Worm (Caenorhabditis elegans) whole organism, L2 larva: Measurements from ENCODE around the gene F47B8.8.
A peak's percentile ranks its signal among the peaks of the same experiment; 100 is the strongest.

ENCODE experiments used
- C34F6.9 ChIP-seq: fragments of 150-350 bp; optimal IDR thresholded peaks from 2 replicates; lab custom pipeline; 2014; ENCODE audit warnings: missing biosample characterization, missing genetic modification characterization
- F13H6.1 ChIP-seq: sonication (generic microtip); optimal IDR thresholded peaks from 2 replicates; lab custom pipeline; 2016; ENCODE audit warnings: missing genetic modification characterization, missing compliant biosample characterization
- R02D3.7 ChIP-seq: fragments of 150-350 bp; optimal IDR thresholded peaks from 2 replicates; lab custom pipeline; 2014; ENCODE audit warnings: missing biosample characterization, missing genetic modification characterization
- Y55F3AM.14 ChIP-seq: fragments of 200-800 bp; sonication (Bioruptor generic); optimal IDR thresholded peaks from 2 replicates; lab custom pipeline; 2018; ENCODE audit warnings: mild to moderate bottlenecking, missing genetic modification characterization, missing compliant biosample characterization
- ZK546.5 ChIP-seq: sonication (generic microtip); optimal IDR thresholded peaks from 2 replicates; lab custom pipeline; 2017; ENCODE audit warnings: missing biosample characterization, missing genetic modification characterization
- alr-1 ChIP-seq: fragments of 150-350 bp; optimal IDR thresholded peaks from 2 replicates; lab custom pipeline; 2014; ENCODE audit warnings: missing biosample characterization, missing genetic modification characterization
- aly-2 ChIP-seq: fragments of 150-350 bp; optimal IDR thresholded peaks from 2 replicates; lab custom pipeline; 2014; ENCODE audit warnings: missing biosample characterization, missing genetic modification characterization
- ama-1 ChIP-seq: fragments of 150-350 bp; optimal IDR thresholded peaks from 2 replicates; lab custom pipeline; 2018; ENCODE audit warnings: inconsistent platforms
- blmp-1 ChIP-seq: sonication (generic microtip); optimal IDR thresholded peaks from 2 replicates; lab custom pipeline; 2017; ENCODE audit warnings: missing genetic modification characterization, mild to moderate bottlenecking, missing compliant biosample characterization, antibody characterized with exemption, moderate library complexity; ENCODE audit not compliant: insufficient read depth
- ceh-16 ChIP-seq: fragments of 150-350 bp; optimal IDR thresholded peaks from 2 replicates; lab custom pipeline; 2014; ENCODE audit warnings: missing biosample characterization, missing genetic modification characterization
- ceh-82 ChIP-seq: fragments of 150-350 bp; optimal IDR thresholded peaks from 2 replicates; lab custom pipeline; 2014; ENCODE audit warnings: missing biosample characterization, missing genetic modification characterization
- crh-2 ChIP-seq: sonication (generic microtip); optimal IDR thresholded peaks from 2 replicates; lab custom pipeline; 2017; ENCODE audit warnings: missing biosample characterization, missing genetic modification characterization
- dmd-4 ChIP-seq: sonication (generic microtip); optimal IDR thresholded peaks from 2 replicates; lab custom pipeline; 2017; ENCODE audit warnings: missing biosample characterization, missing genetic modification characterization
- egl-27 ChIP-seq: sonication (generic microtip); optimal IDR thresholded peaks from 3 replicates; lab custom pipeline; 2017; ENCODE audit warnings: missing biosample characterization, missing genetic modification reagents, missing genetic modification characterization
- elt-1 ChIP-seq: fragments of 150-350 bp; optimal IDR thresholded peaks from 2 replicates; lab custom pipeline; 2014; ENCODE audit warnings: missing biosample characterization, missing genetic modification characterization
- elt-3 ChIP-seq: sonication (generic microtip); optimal IDR thresholded peaks from 2 replicates; lab custom pipeline; 2017; ENCODE audit warnings: missing biosample characterization, missing genetic modification characterization
- fos-1 ChIP-seq: fragments of 150-350 bp; optimal IDR thresholded peaks from 2 replicates; lab custom pipeline; 2014; ENCODE audit warnings: missing biosample characterization, missing genetic modification characterization
- gmeb-1 ChIP-seq: fragments of 150-350 bp; optimal IDR thresholded peaks from 2 replicates; lab custom pipeline; 2014; ENCODE audit warnings: missing biosample characterization, missing genetic modification characterization
- lin-11 ChIP-seq: fragments of 150-350 bp; sonication (generic microtip); optimal IDR thresholded peaks from 2 replicates; lab custom pipeline; 2014; ENCODE audit warnings: missing biosample characterization, missing genetic modification characterization, inconsistent platforms, mixed read lengths
- lin-13 ChIP-seq: fragments of 150-350 bp; optimal IDR thresholded peaks from 2 replicates; lab custom pipeline; 2014; ENCODE audit warnings: missing biosample characterization, missing genetic modification reagents, missing genetic modification characterization
- lin-39 ChIP-seq: fragments of 150-350 bp; optimal IDR thresholded peaks from 2 replicates; lab custom pipeline; 2014; ENCODE audit warnings: missing biosample characterization, missing genetic modification reagents, missing genetic modification characterization
- lsy-2 ChIP-seq, 2 experiments: fragments of 150-350 bp in 1 of 2; sonication (generic microtip) in 1 of 2; optimal IDR thresholded peaks; 2 replicates each; lab custom pipeline; 2014 to 2017; ENCODE audit warnings: missing biosample characterization in 2 of 2, missing genetic modification characterization in 2 of 2
- mab-5 ChIP-seq: fragments of 150-350 bp; optimal IDR thresholded peaks from 2 replicates; lab custom pipeline; 2014; ENCODE audit warnings: missing biosample characterization, missing genetic modification characterization
- mbf-1 ChIP-seq: sonication (generic microtip); optimal IDR thresholded peaks from 2 replicates; lab custom pipeline; 2017; ENCODE audit warnings: missing biosample characterization, missing genetic modification characterization
- mdl-1 ChIP-seq, 2 experiments: fragments of 150-350 bp in 1 of 2; sonication (generic microtip) in 1 of 2; optimal IDR thresholded peaks; 2 replicates each; lab custom pipeline; 2017; ENCODE audit warnings: missing biosample characterization in 2 of 2, missing genetic modification characterization in 2 of 2
- nhr-10 ChIP-seq: sonication (generic microtip); optimal IDR thresholded peaks from 2 replicates; lab custom pipeline; 2017; ENCODE audit warnings: missing biosample characterization, missing genetic modification characterization
- nhr-11 ChIP-seq: fragments of 150-350 bp; optimal IDR thresholded peaks from 2 replicates; lab custom pipeline; 2014; ENCODE audit warnings: missing biosample characterization, missing genetic modification characterization
- nhr-12 ChIP-seq: fragments of 150-350 bp; optimal IDR thresholded peaks from 2 replicates; lab custom pipeline; 2014; ENCODE audit warnings: missing biosample characterization, missing genetic modification characterization
- nhr-129 ChIP-seq: fragments of 150-350 bp; optimal IDR thresholded peaks from 2 replicates; lab custom pipeline; 2014; ENCODE audit warnings: missing biosample characterization, missing genetic modification characterization
- nhr-21 ChIP-seq: fragments of 150-350 bp; optimal IDR thresholded peaks from 2 replicates; lab custom pipeline; 2014; ENCODE audit warnings: missing biosample characterization, missing genetic modification characterization
- nhr-23 ChIP-seq: fragments of 150-350 bp; optimal IDR thresholded peaks from 2 replicates; lab custom pipeline; 2014; ENCODE audit warnings: missing biosample characterization, missing genetic modification reagents, missing genetic modification characterization
- nhr-237 ChIP-seq: fragments of 150-350 bp; optimal IDR thresholded peaks from 2 replicates; lab custom pipeline; 2014; ENCODE audit warnings: missing biosample characterization, missing genetic modification characterization
- nhr-25 ChIP-seq: fragments of 150-350 bp; sonication (generic microtip); optimal IDR thresholded peaks from 3 replicates; lab custom pipeline; 2014; ENCODE audit warnings: missing biosample characterization, missing genetic modification characterization
- nhr-6 ChIP-seq: fragments of 150-350 bp; optimal IDR thresholded peaks from 2 replicates; lab custom pipeline; 2014; ENCODE audit warnings: missing biosample characterization, missing genetic modification characterization
- nhr-77 ChIP-seq: fragments of 150-350 bp; optimal IDR thresholded peaks from 2 replicates; lab custom pipeline; 2014; ENCODE audit warnings: missing biosample characterization, missing genetic modification characterization
- peb-1 ChIP-seq: fragments of 150-350 bp; optimal IDR thresholded peaks from 2 replicates; lab custom pipeline; 2014; ENCODE audit warnings: missing biosample characterization, missing genetic modification characterization
- sem-4 ChIP-seq: fragments of 150-350 bp; optimal IDR thresholded peaks from 2 replicates; lab custom pipeline; 2014; ENCODE audit warnings: missing biosample characterization, missing genetic modification reagents, missing genetic modification characterization
- skn-1 ChIP-seq: sonication (generic microtip); optimal IDR thresholded peaks from 2 replicates; lab custom pipeline; 2017; ENCODE audit warnings: missing biosample characterization, missing genetic modification characterization
- sma-3 ChIP-seq: sonication (generic microtip); optimal IDR thresholded peaks from 2 replicates; lab custom pipeline; 2016; ENCODE audit warnings: missing genetic modification reagents, missing genetic modification characterization, missing compliant biosample characterization
- sma-9 ChIP-seq, 2 experiments: fragments of 150-350 bp in 1 of 2; sonication (generic microtip) in 1 of 2; optimal IDR thresholded peaks; 2 replicates each; lab custom pipeline; 2014 to 2016; ENCODE audit warnings: missing genetic modification characterization in 2 of 2, mild to moderate bottlenecking in 1 of 2, missing biosample characterization in 1 of 2, missing compliant biosample characterization in 1 of 2, missing genetic modification reagents in 1 of 2, moderate library complexity in 1 of 2
- snpc-4 ChIP-seq: fragments of 150-350 bp; optimal IDR thresholded peaks from 2 replicates; lab custom pipeline; 2014; ENCODE audit warnings: missing biosample characterization, missing genetic modification characterization
- unc-39 ChIP-seq: fragments of 150-350 bp; optimal IDR thresholded peaks from 2 replicates; lab custom pipeline; 2014; ENCODE audit warnings: missing biosample characterization, missing genetic modification characterization
- unc-55 ChIP-seq: fragments of 150-350 bp; sonication (generic microtip); optimal IDR thresholded peaks from 3 replicates; lab custom pipeline; 2014; ENCODE audit warnings: missing biosample characterization, missing genetic modification reagents, missing genetic modification characterization
- unc-62 ChIP-seq: fragments of 150-350 bp; optimal IDR thresholded peaks from 2 replicates; lab custom pipeline; 2014; ENCODE audit warnings: missing biosample characterization, missing genetic modification reagents, missing genetic modification characterization
- zag-1 ChIP-seq: fragments of 150-350 bp; optimal IDR thresholded peaks from 2 replicates; lab custom pipeline; 2014; ENCODE audit warnings: missing biosample characterization, missing genetic modification characterization
- ztf-1 ChIP-seq: fragments of 200-800 bp; sonication (Bioruptor generic); conservative IDR thresholded peaks from 2 replicates; pipeline ENCODE4 v1.3.6; 2022; ENCODE audit warnings: missing genetic modification characterization, missing compliant biosample characterization
- ztf-11 ChIP-seq: sonication (generic microtip); optimal IDR thresholded peaks from 2 replicates; lab custom pipeline; 2017; ENCODE audit warnings: missing biosample characterization, missing genetic modification characterization
- ztf-4 ChIP-seq: fragments of 150-350 bp; optimal IDR thresholded peaks from 2 replicates; lab custom pipeline; 2014; ENCODE audit warnings: missing biosample characterization, missing genetic modification characterization

Gene F47B8.8

DNA sequence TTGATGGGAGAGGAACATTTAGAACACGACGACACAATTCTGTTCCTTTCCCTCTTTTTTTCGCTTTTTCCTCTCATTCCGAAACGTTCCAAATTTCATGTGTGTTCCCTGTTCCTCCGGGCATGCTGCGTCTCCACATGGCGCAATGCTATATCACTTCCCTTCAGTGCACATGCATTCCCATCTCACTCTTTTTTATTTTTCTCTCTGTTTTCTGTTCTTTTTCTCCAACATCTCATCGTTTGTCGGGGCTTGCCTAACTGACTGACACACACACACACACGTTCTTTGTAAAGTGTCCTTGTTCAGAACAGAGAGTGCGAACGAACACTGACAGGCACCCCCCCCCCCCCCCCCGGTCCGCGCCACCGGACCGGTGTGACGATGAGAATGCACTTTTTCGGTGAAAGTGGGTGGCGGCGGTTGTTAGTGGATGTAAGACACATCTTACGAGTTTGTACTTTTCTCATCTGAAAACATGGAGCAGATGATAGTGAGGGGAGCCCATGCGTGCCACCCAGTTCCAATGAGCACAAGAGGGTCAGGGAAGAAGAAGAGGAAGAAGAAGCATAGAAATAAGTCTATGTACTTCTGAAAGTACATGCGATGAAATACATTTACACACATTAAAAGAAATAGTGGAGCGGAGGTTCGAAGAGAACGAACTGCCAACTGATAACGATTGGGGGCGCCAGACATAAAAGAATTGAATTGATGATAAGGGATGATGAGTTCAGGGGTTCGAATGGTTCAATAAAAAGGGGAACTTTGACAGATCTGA lies 36.9 kb downstream of the F47B8.8 start:
- TF ChIP-seq snpc-4 (no peak), elt-1 (tag; lab: Kevin White, UChicago) (no peak), nhr-77 (tag; lab: Kevin White, UChicago) (no peak), nhr-25 (no peak), lsy-2 (tag; optimal IDR thresholded peaks at IDR 0.05; lab: Kevin White, UChicago) (peak in 1 of 2 experiments; percentile 52), nhr-129 (tag; lab: Kevin White, UChicago) (no peak), dmd-4 (tag; lab: Kevin White, UChicago) (no peak), nhr-21 (tag; lab: Kevin White, UChicago) (peak; percentile 44), sma-3 (GFP tag; lab: Kevin White, UChicago) (no peak), ztf-4 (tag; lab: Kevin White, UChicago) (no peak), skn-1 (tag; lab: Kevin White, UChicago) (peak; percentile 37), elt-3 (tag; lab: Kevin White, UChicago) (no peak), nhr-12 (tag; lab: Kevin White, UChicago) (no peak), alr-1 (tag; lab: Kevin White, UChicago) (no peak), unc-62 (no peak), ztf-11 (tag; lab: Kevin White, UChicago) (no peak), lin-13 (GFP tag; lab: Kevin White, UChicago) (no peak), nhr-11 (tag; lab: Kevin White, UChicago) (no peak), gmeb-1 (no peak), R02D3.7 (tag; lab: Kevin White, UChicago) (no peak), ztf-1 (GFP tag; lab: Robert Waterston, UW) (no peak), crh-2 (tag; lab: Kevin White, UChicago) (no peak), ama-1 (no peak), egl-27 (peak; percentile 52), sma-9 (GFP tag; optimal IDR thresholded peaks at IDR 0.05; lab: Kevin White, UChicago) (peak; percentile 90), sma-9 (tag; optimal IDR thresholded peaks at IDR 0.05; lab: Kevin White, UChicago) (peak; percentile 7), nhr-6 (tag; lab: Kevin White, UChicago) (no peak), unc-39 (tag; lab: Kevin White, UChicago) (no peak), mdl-1 (tag; optimal IDR thresholded peaks at IDR 0.05; lab: Kevin White, UChicago) (peak; percentile 60 to 69), ZK546.5 (tag; lab: Kevin White, UChicago) (no peak), blmp-1 (peak; percentile 96), nhr-237 (tag; lab: Kevin White, UChicago) (no peak), mbf-1 (tag; lab: Kevin White, UChicago) (no peak), ceh-16 (tag; lab: Kevin White, UChicago) (peak; percentile 30), nhr-10 (tag; lab: Kevin White, UChicago) (no peak), unc-55 (GFP tag; lab: Kevin White, UChicago) (no peak), lin-11 (tag; lab: Kevin White, UChicago) (no peak), nhr-23 (tag; lab: Kevin White, UChicago) (no peak), peb-1 (tag; lab: Kevin White, UChicago) (no peak), F13H6.1 (tag; lab: Kevin White, UChicago) (no peak), Y55F3AM.14 (GFP tag; lab: Kevin White, UChicago) (peak; percentile 44), mab-5 (no peak), lin-39 (no peak), sem-4 (peak; percentile 84), aly-2 (tag; lab: Kevin White, UChicago) (no peak), ceh-82 (tag; lab: Kevin White, UChicago) (no peak), zag-1 (tag; lab: Kevin White, UChicago) (no peak), C34F6.9 (tag; lab: Kevin White, UChicago) (peak; percentile 20), fos-1 (tag; lab: Kevin White, UChicago) (peak; percentile 95)
